Fruit fly (Drosophila melanogaster): ENCODE measurements around the gene CG6729.

CG6729 gene

dm6 chr2L:10760422-10761166 is 16.9 kb upstream of the CG6729 start, which contains the start of gene CG6495 (continued):
- TF ChIP-seq CG3065 (GFP tag; optimal IDR thresholded peaks at IDR 0.05) = no peak
- TF ChIP-seq row (GFP tag; IDR thresholded peaks at IDR 0.05) = peak; percentile 76
- TF ChIP-seq Dfd (GFP tag; optimal IDR thresholded peaks at IDR 0.05) = no peak
- TF ChIP-seq CG12744 (GFP tag; optimal IDR thresholded peaks at IDR 0.05) = no peak
- TF ChIP-seq CG3995 (GFP tag; optimal IDR thresholded peaks at IDR 0.05) = no peak
- no peak for TF ChIP-seq ro (GFP tag; IDR thresholded peaks at IDR 0.05)
- TF ChIP-seq HLH4C (GFP tag; IDR thresholded peaks at IDR 0.05; ENCODE audit: partially characterized antibody) = no peak
- no peak for TF ChIP-seq GATAe (GFP tag; conservative IDR thresholded peaks at IDR 0.05)
- TF ChIP-seq CG9797 (GFP tag; optimal IDR thresholded peaks at IDR 0.05) = no peak
- no peak for TF ChIP-seq CG10321 (GFP tag; IDR thresholded peaks at IDR 0.05)
- TF ChIP-seq Chrac-16 (GFP tag; optimal IDR thresholded peaks at IDR 0.05) = peak; percentile 2
- peak; percentile 13 for TF ChIP-seq Nf-YB (GFP tag; optimal IDR thresholded peaks at IDR 0.05)
- no peak for TF ChIP-seq eyg (GFP tag; optimal IDR thresholded peaks at IDR 0.05)
- peak; percentile 38 for TF ChIP-seq oc (tag; optimal IDR thresholded peaks at IDR 0.05)
- TF ChIP-seq CG11247 (GFP tag; IDR thresholded peaks at IDR 0.05) = no peak
- no peak for TF ChIP-seq CG7987 (GFP tag; optimal IDR thresholded peaks at IDR 0.05)
- TF ChIP-seq CG13123 (GFP tag; optimal IDR thresholded peaks at IDR 0.05) = no peak
- no peak for TF ChIP-seq CG4282 (GFP tag; optimal IDR thresholded peaks at IDR 0.05)
- peak; percentile 26 for TF ChIP-seq scrt (GFP tag; optimal IDR thresholded peaks at IDR 0.05)
- TF ChIP-seq CG13424 (tag; optimal IDR thresholded peaks at IDR 0.05) = peak; percentile 71
- TF ChIP-seq en (GFP tag; optimal IDR thresholded peaks at IDR 0.05) = no peak
- peak; percentile 30 for TF ChIP-seq CG1233 (GFP tag; optimal IDR thresholded peaks at IDR 0.05)
- TF ChIP-seq dpn (GFP tag; optimal IDR thresholded peaks at IDR 0.05) = peak; percentile 8 to 33
- no peak for TF ChIP-seq Spps (tag; optimal IDR thresholded peaks at IDR 0.05)
- no peak for TF ChIP-seq Atf3 (GFP tag; optimal IDR thresholded peaks at IDR 0.05)
- TF ChIP-seq CG12659 (GFP tag; optimal IDR thresholded peaks at IDR 0.05) = peak; percentile 65
- no peak for TF ChIP-seq al (GFP tag; IDR thresholded peaks at IDR 0.05)
- no peak for TF ChIP-seq Atf6 (GFP tag; IDR thresholded peaks at IDR 0.05)
- no peak for TF ChIP-seq CG14050 (GFP tag; IDR thresholded peaks at IDR 0.05)
- TF ChIP-seq CG9437 (GFP tag; optimal IDR thresholded peaks at IDR 0.05) = peak; percentile 4
- peak; percentile 53 for TF ChIP-seq CG3281 (GFP tag; optimal IDR thresholded peaks at IDR 0.05)
- no peak for TF ChIP-seq luna (GFP tag; optimal IDR thresholded peaks at IDR 0.05)
- TF ChIP-seq Nf-YC (tag; optimal IDR thresholded peaks at IDR 0.05) = peak; percentile 55
- no peak for TF ChIP-seq CG10366 (GFP tag; IDR thresholded peaks at IDR 0.05)
- TF ChIP-seq CG17912 (GFP tag; optimal IDR thresholded peaks at IDR 0.05) = no peak
- TF ChIP-seq CG18011 (GFP tag; optimal IDR thresholded peaks at IDR 0.05) = no peak
- TF ChIP-seq CG34422 (GFP tag; IDR thresholded peaks at IDR 0.05) = no peak
- TF ChIP-seq Doc2 (GFP tag; IDR thresholded peaks at IDR 0.05) = no peak
- TF ChIP-seq CG16813 (GFP tag; IDR thresholded peaks at IDR 0.05; ENCODE audit: partially characterized antibody) = no peak
- peak; percentile 18 for TF ChIP-seq trem (tag; optimal IDR thresholded peaks at IDR 0.05)
- TF ChIP-seq sd (tag; optimal IDR thresholded peaks at IDR 0.05) = no peak
- TF ChIP-seq CG10979 (tag; optimal IDR thresholded peaks at IDR 0.05) = peak; percentile 59
- TF ChIP-seq CG7556 (GFP tag; optimal IDR thresholded peaks at IDR 0.05) = peak; percentile 85
- no peak for TF ChIP-seq sqz (GFP tag; optimal IDR thresholded peaks at IDR 0.05)
- no peak for TF ChIP-seq CG4707 (GFP tag; optimal IDR thresholded peaks at IDR 0.05)
- peak; percentile 61 for TF ChIP-seq slbo (GFP tag; IDR thresholded peaks at IDR 0.05)
- TF ChIP-seq CG13894 (tag; optimal IDR thresholded peaks at IDR 0.05) = peak; percentile 48
- TF ChIP-seq NfI (GFP tag; optimal IDR thresholded peaks at IDR 0.05) = no peak
- TF ChIP-seq stwl (tag; optimal IDR thresholded peaks at IDR 0.05) = no peak
- no peak for TF ChIP-seq CG3726 (GFP tag; IDR thresholded peaks at IDR 0.05)

Measured in whole organism, embryonic.